Worm (Caenorhabditis elegans) whole organism, L4 larva: ENCODE measurements around the gene F26F2.1.

Experiments used
- daf-12 ChIP-seq: fragments of 150-350 bp; optimal IDR thresholded peaks from 2 replicates; lab custom pipeline; 2014; ENCODE audit warnings: missing biosample characterization, missing genetic modification reagents, missing genetic modification characterization
- dpl-1 ChIP-seq: fragments of 150-350 bp; optimal IDR thresholded peaks from 2 replicates; lab custom pipeline; 2014; ENCODE audit warnings: missing biosample characterization, missing genetic modification reagents, missing genetic modification characterization
- unc-62 ChIP-seq, 3 experiments: fragments of 150-350 bp in 1 of 3; sonication (generic microtip); optimal IDR thresholded peaks in 2 of 3; peaks in 1 of 3; 1 replicate in 1 of 3; 2 replicates in 2 of 3; lab custom pipeline; 2014 to 2017; ENCODE audit warnings: missing biosample characterization in 3 of 3, missing genetic modification characterization in 3 of 3, missing genetic modification reagents in 3 of 3, missing genotype in 1 of 3

DNA sequence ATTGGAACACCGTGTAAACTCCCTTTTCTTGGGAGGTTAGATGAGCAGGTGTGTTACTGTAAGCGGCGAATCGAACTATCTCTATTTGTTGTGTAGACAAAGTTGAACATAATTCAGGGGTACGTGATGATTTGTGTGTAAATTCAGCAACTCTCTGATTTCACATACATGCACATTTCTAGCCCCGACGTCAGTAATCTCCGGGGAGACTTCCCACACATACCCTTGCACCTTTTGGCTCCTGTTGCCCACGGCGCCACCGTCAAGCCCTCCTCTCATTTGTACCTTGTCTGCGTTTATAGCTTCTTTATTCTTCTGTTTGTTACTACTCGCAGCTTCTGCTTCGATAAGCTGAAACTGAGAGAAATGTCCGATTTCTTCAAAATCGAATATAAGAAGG, 42.8 kb downstream of the F26F2.1 start, which contains the start of gene Y38H6C.25:
- no peak for TF ChIP-seq unc-62 (GFP tag; optimal IDR thresholded peaks at IDR 0.05 in 1 of 2; lab: Kevin White, UChicago)
- TF ChIP-seq unc-62 (tag; optimal IDR thresholded peaks at IDR 0.05; lab: Kevin White, UChicago), result no peak
- TF ChIP-seq dpl-1, result no peak
- TF ChIP-seq daf-12 (tag; lab: Kevin White, UChicago), result no peak
